Worm (Caenorhabditis elegans) whole organism, young adult: ENCODE results near the gene F13C5.3.

Source experiments
- F49E8.2 ChIP-seq: sonication (generic microtip); optimal IDR thresholded peaks from 3 replicates; lab custom pipeline; 2017; ENCODE audit warnings: missing genetic modification characterization, mild to moderate bottlenecking, missing compliant biosample characterization, antibody characterized with exemption, moderate library complexity; ENCODE audit not compliant: insufficient read depth
- F55B11.4 ChIP-seq: sonication (generic microtip); optimal IDR thresholded peaks from 2 replicates; lab custom pipeline; 2016; ENCODE audit warnings: missing compliant biosample characterization, missing genetic modification characterization, borderline replicate concordance; ENCODE audit not compliant: insufficient read depth
- athp-1 ChIP-seq: sonication (generic microtip); optimal IDR thresholded peaks from 2 replicates; lab custom pipeline; 2017; ENCODE audit warnings: mild to moderate bottlenecking, missing genetic modification characterization, missing compliant biosample characterization
- bed-1 ChIP-seq: fragments of 200-800 bp; sonication (Bioruptor generic); IDR thresholded peaks from 2 replicates; pipeline ENCODE4 v1.3.6; 2022; ENCODE audit warnings: missing genetic modification reagents, missing genetic modification characterization, missing compliant biosample characterization
- dpl-1 ChIP-seq: fragments of 150-350 bp; optimal IDR thresholded peaks from 2 replicates; lab custom pipeline; 2014; ENCODE audit warnings: missing biosample characterization, missing genetic modification reagents, missing genetic modification characterization
- lsl-1 ChIP-seq: fragments of 200-800 bp; sonication (Bioruptor generic); optimal IDR thresholded peaks from 2 replicates; lab custom pipeline; 2018; ENCODE audit warnings: mild to moderate bottlenecking, missing genetic modification characterization, moderate library complexity, missing compliant biosample characterization
- madf-6 ChIP-seq: fragments of 200-800 bp; sonication (Bioruptor generic); IDR thresholded peaks from 2 replicates; pipeline ENCODE4 v1.3.6; 2022; ENCODE audit warnings: missing genetic modification reagents, missing genetic modification characterization, missing compliant biosample characterization
- pha-4 ChIP-seq: fragments of 150-350 bp; sonication (generic microtip); optimal IDR thresholded peaks from 2 replicates; lab custom pipeline; 2014; ENCODE audit warnings: missing biosample characterization, missing genetic modification reagents, missing genetic modification characterization
- snpc-1.3 ChIP-seq: sonication (generic microtip); optimal IDR thresholded peaks from 2 replicates; lab custom pipeline; 2017; ENCODE audit warnings: missing genetic modification characterization, mild to moderate bottlenecking, missing compliant biosample characterization, antibody characterized with exemption, moderate library complexity, missing genotype, missing genetic modification reagents; ENCODE audit not compliant: insufficient read depth
- snpc-4 ChIP-seq, 5 experiments: fragments of 150-350 bp in 1 of 5; sonication (generic microtip) in 4 of 5; optimal IDR thresholded peaks; 2 replicates each; lab custom pipeline; 2014 to 2018; ENCODE audit warnings: missing genetic modification characterization in 5 of 5, missing biosample characterization in 3 of 5, antibody characterized with exemption in 2 of 5, mild to moderate bottlenecking in 2 of 5, missing compliant biosample characterization in 2 of 5, missing genotype in 2 of 5, moderate library complexity in 2 of 5, missing genetic modification reagents in 1 of 5
- tbp1 ChIP-seq: fragments of 200-800 bp; sonication (Bioruptor generic); optimal IDR thresholded peaks from 2 replicates; lab custom pipeline; 2018; ENCODE audit warnings: mild to moderate bottlenecking, missing genetic modification characterization, missing compliant biosample characterization
- tlf-1 ChIP-seq: fragments of 200-800 bp; sonication (Bioruptor generic); optimal IDR thresholded peaks from 2 replicates; lab custom pipeline; 2018; ENCODE audit warnings: mild to moderate bottlenecking, missing genetic modification characterization, missing compliant biosample characterization
- unc-62 ChIP-seq: fragments of 150-350 bp; optimal IDR thresholded peaks from 2 replicates; lab custom pipeline; 2014; ENCODE audit warnings: missing biosample characterization, missing genetic modification reagents, missing genetic modification characterization
- ztf-28 ChIP-seq: fragments of 200-800 bp; sonication (Bioruptor generic); IDR thresholded peaks from 2 replicates; pipeline ENCODE4 v1.3.6; 2022; ENCODE audit warnings: missing genetic modification reagents, missing genetic modification characterization, missing compliant biosample characterization

ce11 chrX:599476-599875, at the start of gene F13C5.3:
- no peak for TF ChIP-seq F49E8.2 (tag; lab: Kevin White, UChicago)
- TF ChIP-seq F55B11.4 (tag; lab: Kevin White, UChicago), result no peak
- TF ChIP-seq athp-1 (tag; lab: Kevin White, UChicago), result no peak
- TF ChIP-seq unc-62 (GFP tag; lab: Kevin White, UChicago), result no peak
- TF ChIP-seq bed-1, result no peak
- no peak for TF ChIP-seq lsl-1
- no peak for TF ChIP-seq tlf-1
- TF ChIP-seq ztf-28 (GFP tag; lab: Robert Waterston, UW), result no peak
- TF ChIP-seq dpl-1, result no peak
- TF ChIP-seq snpc-1.3, result no peak
- no peak for TF ChIP-seq tbp1 (GFP tag; lab: Kevin White, UChicago)
- TF ChIP-seq snpc-4 (GFP tag; optimal IDR thresholded peaks at IDR 0.05; lab: Kevin White, UChicago), result no peak
- no peak for TF ChIP-seq snpc-4 (tag; optimal IDR thresholded peaks at IDR 0.05; lab: Kevin White, UChicago)
- TF ChIP-seq pha-4 (tag; lab: Kevin White, UChicago), result no peak
- no peak for TF ChIP-seq madf-6 (GFP tag; lab: Robert Waterston, UW)
